Worm (Caenorhabditis elegans) whole organism, L3 larva: ENCODE measurements around the gene Y60A3A.23.

Experiments
- R02D3.7 ChIP-seq: fragments of 150-350 bp; optimal IDR thresholded peaks from 2 replicates; lab custom pipeline; 2014; ENCODE audit warnings: missing biosample characterization, missing genetic modification characterization
- ZK546.5 ChIP-seq: sonication (generic microtip); optimal IDR thresholded peaks from 2 replicates; lab custom pipeline; 2017; ENCODE audit warnings: missing biosample characterization, missing genetic modification characterization
- ama-1 ChIP-seq: fragments of 150-350 bp; optimal IDR thresholded peaks from 2 replicates; lab custom pipeline; 2018
- ceh-16 ChIP-seq: sonication (generic microtip); optimal IDR thresholded peaks from 2 replicates; lab custom pipeline; 2017; ENCODE audit warnings: missing biosample characterization, missing genetic modification characterization
- ceh-28 ChIP-seq: fragments of 150-350 bp; optimal IDR thresholded peaks from 2 replicates; lab custom pipeline; 2014; ENCODE audit warnings: missing biosample characterization, missing genetic modification reagents, missing genetic modification characterization
- ceh-82 ChIP-seq: fragments of 150-350 bp; optimal IDR thresholded peaks from 2 replicates; lab custom pipeline; 2014; ENCODE audit warnings: missing biosample characterization, missing genetic modification characterization
- daf-12 ChIP-seq: fragments of 150-350 bp; optimal IDR thresholded peaks from 2 replicates; lab custom pipeline; 2014; ENCODE audit warnings: missing biosample characterization, missing genetic modification reagents, missing genetic modification characterization
- egl-27 ChIP-seq: sonication (generic microtip); optimal IDR thresholded peaks from 4 replicates; lab custom pipeline; 2017; ENCODE audit warnings: missing biosample characterization, missing genetic modification reagents, missing genetic modification characterization
- egl-5 ChIP-seq: fragments of 150-350 bp; optimal IDR thresholded peaks from 2 replicates; lab custom pipeline; 2017; ENCODE audit warnings: missing biosample characterization, missing genetic modification reagents, missing genetic modification characterization, inconsistent platforms
- elt-1 ChIP-seq: fragments of 150-350 bp; optimal IDR thresholded peaks from 2 replicates; lab custom pipeline; 2014; ENCODE audit warnings: missing biosample characterization, missing genetic modification characterization
- elt-2 ChIP-seq: sonication (generic microtip); optimal IDR thresholded peaks from 2 replicates; lab custom pipeline; 2016; ENCODE audit warnings: missing genetic modification reagents, mild to moderate bottlenecking, missing genetic modification characterization, missing compliant biosample characterization
- elt-3 ChIP-seq, 3 experiments: fragments of 150-350 bp in 1 of 3; sonication (generic microtip) in 2 of 3; optimal IDR thresholded peaks; 2 replicates in 2 of 3; 4 replicates in 1 of 3; lab custom pipeline; 2014 to 2017; ENCODE audit warnings: missing biosample characterization in 3 of 3, missing genetic modification characterization in 3 of 3
- jun-1 ChIP-seq: fragments of 150-350 bp; optimal IDR thresholded peaks from 2 replicates; lab custom pipeline; 2014; ENCODE audit warnings: missing biosample characterization, missing genetic modification reagents, missing genetic modification characterization
- lin-15B ChIP-seq: fragments of 150-350 bp; optimal IDR thresholded peaks from 2 replicates; lab custom pipeline; 2014; ENCODE audit warnings: missing biosample characterization, missing genetic modification characterization
- lin-39 ChIP-seq: fragments of 150-350 bp; optimal IDR thresholded peaks from 2 replicates; lab custom pipeline; 2018; ENCODE audit warnings: missing biosample characterization, missing genetic modification reagents, missing genetic modification characterization
- lsy-12 ChIP-seq: sonication (generic microtip); optimal IDR thresholded peaks from 2 replicates; lab custom pipeline; 2016; ENCODE audit warnings: mild to moderate bottlenecking, missing genetic modification characterization, missing compliant biosample characterization
- mdl-1 ChIP-seq: fragments of 150-350 bp; optimal IDR thresholded peaks from 2 replicates; lab custom pipeline; 2014; ENCODE audit warnings: missing biosample characterization, missing genetic modification characterization
- mml-1 ChIP-seq: fragments of 150-350 bp; sonication (generic microtip); optimal IDR thresholded peaks from 3 replicates; lab custom pipeline; 2014; ENCODE audit warnings: missing biosample characterization, missing genetic modification characterization
- nfya-1 ChIP-seq: sonication (generic microtip); optimal IDR thresholded peaks from 2 replicates; lab custom pipeline; 2017; ENCODE audit warnings: missing genetic modification characterization, mild to moderate bottlenecking, missing compliant biosample characterization, antibody characterized with exemption, moderate library complexity; ENCODE audit not compliant: insufficient read depth
- nhr-11 ChIP-seq: fragments of 150-350 bp; optimal IDR thresholded peaks from 2 replicates; lab custom pipeline; 2014; ENCODE audit warnings: missing biosample characterization, missing genetic modification characterization
- nhr-12 ChIP-seq: fragments of 150-350 bp; optimal IDR thresholded peaks from 2 replicates; lab custom pipeline; 2014; ENCODE audit warnings: missing biosample characterization, missing genetic modification characterization
- nhr-23 ChIP-seq: fragments of 150-350 bp; optimal IDR thresholded peaks from 2 replicates; lab custom pipeline; 2014; ENCODE audit warnings: missing biosample characterization, missing genetic modification reagents, missing genetic modification characterization
- nhr-237 ChIP-seq: fragments of 150-350 bp; optimal IDR thresholded peaks from 2 replicates; lab custom pipeline; 2014; ENCODE audit warnings: missing biosample characterization, missing genetic modification characterization
- nhr-25 ChIP-seq: sonication (generic microtip); optimal IDR thresholded peaks from 2 replicates; lab custom pipeline; 2017; ENCODE audit warnings: missing biosample characterization, missing genetic modification characterization
- nhr-28 ChIP-seq: fragments of 150-350 bp; optimal IDR thresholded peaks from 2 replicates; lab custom pipeline; 2014; ENCODE audit warnings: missing biosample characterization, missing genetic modification characterization
- nhr-43 ChIP-seq: sonication (generic microtip); optimal IDR thresholded peaks from 2 replicates; lab custom pipeline; 2016; ENCODE audit warnings: mild to moderate bottlenecking, missing genetic modification characterization, missing compliant biosample characterization; ENCODE audit not compliant: poor library complexity, severe bottlenecking
- nhr-67 ChIP-seq: fragments of 150-350 bp; optimal IDR thresholded peaks from 2 replicates; lab custom pipeline; 2014; ENCODE audit warnings: missing biosample characterization, missing genetic modification characterization
- nhr-76 ChIP-seq: fragments of 150-350 bp; sonication (generic microtip); optimal IDR thresholded peaks from 5 replicates; lab custom pipeline; 2014; ENCODE audit warnings: missing biosample characterization, missing genetic modification characterization
- nhr-77 ChIP-seq: fragments of 150-350 bp; optimal IDR thresholded peaks from 2 replicates; lab custom pipeline; 2014; ENCODE audit warnings: missing biosample characterization, missing genetic modification characterization
- pha-4 ChIP-seq: fragments of 150-350 bp; optimal IDR thresholded peaks from 2 replicates; lab custom pipeline; 2014; ENCODE audit warnings: missing biosample characterization, missing genetic modification reagents, missing genetic modification characterization
- pqm-1 ChIP-seq: fragments of 150-350 bp; optimal IDR thresholded peaks from 2 replicates; lab custom pipeline; 2017; ENCODE audit warnings: missing biosample characterization, missing genetic modification characterization, inconsistent platforms
- skn-1 ChIP-seq: fragments of 150-350 bp; optimal IDR thresholded peaks from 2 replicates; lab custom pipeline; 2014; ENCODE audit warnings: missing biosample characterization, missing genetic modification characterization
- snpc-4 ChIP-seq: fragments of 150-350 bp; optimal IDR thresholded peaks from 2 replicates; lab custom pipeline; 2014; ENCODE audit warnings: missing biosample characterization, missing genetic modification characterization
- tbx-2 ChIP-seq: sonication (generic microtip); optimal IDR thresholded peaks from 2 replicates; lab custom pipeline; 2016; ENCODE audit warnings: mild to moderate bottlenecking, missing genetic modification characterization, missing compliant biosample characterization
- unc-62 ChIP-seq: fragments of 150-350 bp; sonication (generic microtip); optimal IDR thresholded peaks from 4 replicates; lab custom pipeline; 2014; ENCODE audit warnings: missing biosample characterization, missing genetic modification reagents, missing genetic modification characterization
- ztf-11 ChIP-seq: fragments of 150-350 bp; optimal IDR thresholded peaks from 2 replicates; lab custom pipeline; 2014; ENCODE audit warnings: missing biosample characterization, missing genetic modification characterization

Gene Y60A3A.23

ce11 chrV:19978220-19978619 is 29.4 kb upstream of the Y60A3A.23 start, which contains the start of gene srh-183:
TSS of gene srh-183 (minus strand) at chrV:19978320.
- TF ChIP-seq egl-27 (tag; lab: Kevin White, UChicago) (no peak), lin-39 (tag; lab: Kevin White, UChicago) (no peak), nhr-77 (tag; lab: Kevin White, UChicago) (no peak), nfya-1 (tag; lab: Kevin White, UChicago) (no peak), lsy-12 (no peak), ceh-28 (tag; lab: Kevin White, UChicago) (no peak), snpc-4 (tag; lab: Kevin White, UChicago) (no peak), pha-4 (tag; lab: Kevin White, UChicago) (no peak), pqm-1 (tag; lab: Kevin White, UChicago) (no peak), skn-1 (no peak), ama-1 (lab: Kevin White, UChicago) (no peak), nhr-23 (tag; lab: Kevin White, UChicago) (no peak), nhr-237 (no peak), mml-1 (tag; lab: Kevin White, UChicago) (no peak)

- TF ChIP-seq ama-1 (lab: Kevin White, UChicago): no peak
- no peak for TF ChIP-seq nhr-76 (tag; lab: Kevin White, UChicago)
- no peak for TF ChIP-seq elt-1
- TF ChIP-seq egl-5 (tag; lab: Kevin White, UChicago): no peak
- no peak for TF ChIP-seq mdl-1 (tag; lab: Kevin White, UChicago)
- peak; percentile 43 for TF ChIP-seq pqm-1 (tag; lab: Kevin White, UChicago)
- no peak for TF ChIP-seq nhr-67 (tag; lab: Kevin White, UChicago)
- peak; percentile 88 for TF ChIP-seq elt-2 (tag; lab: Kevin White, UChicago)
Measured at ce11 chrV:19981832-19982462, 25.6 kb upstream of the Y60A3A.23 start, which contains the start of gene Y60A3A.24. TSS of gene Y60A3A.24 (minus strand) at chrV:19981882.

- TF ChIP-seq nhr-25 (no peak), nhr-43 (tag; lab: Kevin White, UChicago) (no peak), lsy-12 (no peak)
- TF ChIP-seq, all 47 proteins: peak for 0
Measured at ce11 chrV:19986213-19986612, 21.4 kb upstream of the Y60A3A.23 start, which contains the start of gene clec-260. TSS of gene clec-260 (minus strand) at chrV:19986313.

- TF ChIP-seq elt-1 (no peak), skn-1 (no peak), nhr-28 (tag; lab: Kevin White, UChicago) (no peak), nhr-12 (tag; lab: Kevin White, UChicago) (no peak), egl-27 (tag; lab: Kevin White, UChicago) (no peak), ceh-16 (tag; lab: Kevin White, UChicago) (no peak), nhr-23 (tag; lab: Kevin White, UChicago) (no peak), nhr-67 (tag; lab: Kevin White, UChicago) (no peak), elt-2 (tag; lab: Kevin White, UChicago) (no peak), unc-62 (no peak), nhr-25 (no peak), ama-1 (lab: Kevin White, UChicago) (no peak), ceh-82 (tag; lab: Kevin White, UChicago) (no peak), ZK546.5 (no peak), pqm-1 (tag; lab: Kevin White, UChicago) (no peak), jun-1 (tag; lab: Kevin White, UChicago) (no peak), snpc-4 (tag; lab: Kevin White, UChicago) (no peak), tbx-2 (tag; lab: Kevin White, UChicago) (no peak)
Measured at ce11 chrV:19986788-19987187, 20.8 kb upstream of the Y60A3A.23 start.

- TF ChIP-seq elt-3 (tag; optimal IDR thresholded peaks at IDR 0.05; lab: Kevin White, UChicago) (no peak), nhr-12 (tag; lab: Kevin White, UChicago) (no peak), unc-62 (no peak), nfya-1 (tag; lab: Kevin White, UChicago) (no peak), egl-27 (tag; lab: Kevin White, UChicago) (no peak), egl-5 (tag; lab: Kevin White, UChicago) (no peak), daf-12 (no peak), lin-39 (tag; lab: Kevin White, UChicago) (no peak), R02D3.7 (tag; lab: Kevin White, UChicago) (no peak), lin-15B (no peak), pqm-1 (tag; lab: Kevin White, UChicago) (no peak), mdl-1 (tag; lab: Kevin White, UChicago) (no peak), tbx-2 (tag; lab: Kevin White, UChicago) (no peak), nhr-67 (tag; lab: Kevin White, UChicago) (no peak), nhr-11 (no peak), mml-1 (tag; lab: Kevin White, UChicago) (no peak), ztf-11 (no peak), nhr-28 (tag; lab: Kevin White, UChicago) (no peak)
Measured at ce11 chrV:19987684-19988083, 19.9 kb upstream of the Y60A3A.23 start, which contains the start of gene sri-67. TSS of gene sri-67 (plus strand) at chrV:19987984.
